Fruit fly (Drosophila melanogaster): ENCODE measurements around the gene Dnah3.

Gene Dnah3

DNA sequence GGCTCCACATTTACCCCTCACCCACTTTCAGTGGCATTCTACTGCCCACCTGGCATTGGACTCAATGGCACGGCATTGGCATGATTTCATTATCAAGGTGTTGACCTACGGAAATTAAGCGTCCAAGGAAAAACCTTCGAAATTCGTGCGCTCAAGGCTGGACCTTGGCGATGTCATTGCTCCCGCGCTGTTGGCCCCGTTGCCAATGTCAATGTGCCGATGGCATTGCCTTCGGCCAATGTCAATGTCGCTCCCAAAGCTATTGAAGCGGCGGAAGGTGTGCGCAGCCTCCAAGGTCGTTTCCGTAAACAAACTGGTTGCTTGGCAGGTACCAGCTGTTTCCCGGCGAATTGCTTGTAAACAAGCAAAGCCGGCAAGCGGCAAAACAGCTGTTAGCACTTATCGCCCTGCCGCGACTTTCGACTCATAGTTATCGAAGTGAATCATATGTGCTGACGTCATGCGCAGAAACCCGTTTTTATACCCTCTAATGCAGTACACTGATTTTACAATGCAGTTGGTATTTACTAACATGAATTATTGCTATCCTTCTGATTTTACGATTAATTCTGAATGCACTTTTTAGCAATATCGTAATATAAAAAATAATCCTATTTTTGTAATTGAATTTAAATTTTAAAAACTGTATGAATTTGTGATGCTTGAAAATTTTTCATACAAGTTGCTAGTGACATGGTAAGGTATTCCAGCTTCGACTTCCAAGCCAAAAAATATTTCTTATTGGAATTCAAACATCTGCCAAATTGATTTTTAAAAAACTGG is 36.5 kb upstream of the Dnah3 start (continued):
- peak; percentile 91 for TF ChIP-seq bowl (GFP tag; IDR thresholded peaks at IDR 0.05)
- peak; percentile 93 for TF ChIP-seq CG14710 (tag; optimal IDR thresholded peaks at IDR 0.05)
- peak; percentile 91 for TF ChIP-seq CG9437 (GFP tag; optimal IDR thresholded peaks at IDR 0.05)
- TF ChIP-seq CG14014 (GFP tag; IDR thresholded peaks at IDR 0.05) = peak; percentile 97
- TF ChIP-seq pan (optimal IDR thresholded peaks at IDR 0.05) = no peak
- peak in 1 of 2 experiments; percentile 97 for TF ChIP-seq pan (GFP tag; optimal IDR thresholded peaks at IDR 0.05 in 1 of 2, IDR thresholded peaks at IDR 0.05 in 1 of 2)
- TF ChIP-seq Neu2 (GFP tag; optimal IDR thresholded peaks at IDR 0.05; ENCODE audit: borderline replicate concordance) = peak; percentile 67
- peak; percentile 96 for TF ChIP-seq CG1602 (GFP tag; optimal IDR thresholded peaks at IDR 0.05)
- TF ChIP-seq BtbVII (GFP tag; optimal IDR thresholded peaks at IDR 0.05) = peak; percentile 95
- peak; percentile 78 for TF ChIP-seq sna (GFP tag; IDR thresholded peaks at IDR 0.05; ENCODE audit: partially characterized antibody)
- TF ChIP-seq CG34376 (GFP tag; optimal IDR thresholded peaks at IDR 0.05) = peak; percentile 77
- TF ChIP-seq Dbx (GFP tag; IDR thresholded peaks at IDR 0.05) = peak; percentile 98
- TF ChIP-seq CG18262 (tag; optimal IDR thresholded peaks at IDR 0.05) = peak; percentile 97
- TF ChIP-seq shn (GFP tag; optimal IDR thresholded peaks at IDR 0.05) = peak; percentile 82
- TF ChIP-seq Poxn (GFP tag; IDR thresholded peaks at IDR 0.05) = peak; percentile 87
- TF ChIP-seq CG4617 (GFP tag; optimal IDR thresholded peaks at IDR 0.05; ENCODE audit: borderline replicate concordance) = peak; percentile 81
- TF ChIP-seq CG13296 (GFP tag; optimal IDR thresholded peaks at IDR 0.05) = peak; percentile 95
- TF ChIP-seq HmgZ (tag; optimal IDR thresholded peaks at IDR 0.05) = peak; percentile 95
- TF ChIP-seq sisA (GFP tag; IDR thresholded peaks at IDR 0.05) = peak; percentile 98
- TF ChIP-seq CG8089 (GFP tag; optimal IDR thresholded peaks at IDR 0.05) = peak; percentile 81
- no peak for TF ChIP-seq CG42726 (GFP tag; IDR thresholded peaks at IDR 0.05; ENCODE audit: partially characterized antibody)
- no peak for TF ChIP-seq D (optimal IDR thresholded peaks at IDR 0.05)
- peak; percentile 93 for TF ChIP-seq D (GFP tag; optimal IDR thresholded peaks at IDR 0.05)
- peak; percentile 94 for TF ChIP-seq CG4424 (GFP tag; optimal IDR thresholded peaks at IDR 0.05)
- peak; percentile 92 for TF ChIP-seq peb (GFP tag; IDR thresholded peaks at IDR 0.05)
- peak; percentile 72 for TF ChIP-seq CG6654 (GFP tag; optimal IDR thresholded peaks at IDR 0.05)
- peak; percentile 84 for TF ChIP-seq Mes4 (GFP tag; optimal IDR thresholded peaks at IDR 0.05)
- TF ChIP-seq CG31224 (GFP tag; IDR thresholded peaks at IDR 0.05) = peak; percentile 93
- no peak for TF ChIP-seq CG10431 (GFP tag; optimal IDR thresholded peaks at IDR 0.05)
- TF ChIP-seq CG7839 (tag; optimal IDR thresholded peaks at IDR 0.05) = peak; percentile 97
- TF ChIP-seq caup (GFP tag; optimal IDR thresholded peaks at IDR 0.05; ENCODE audit: severe bottlenecking) = peak; percentile 94
- TF ChIP-seq CG5953 (GFP tag; IDR thresholded peaks at IDR 0.05) = peak; percentile 93
- TF ChIP-seq Dek (tag; optimal IDR thresholded peaks at IDR 0.05) = peak; percentile 92
- peak; percentile 90 for TF ChIP-seq NC2β (GFP tag; optimal IDR thresholded peaks at IDR 0.05)
- peak; percentile 90 for TF ChIP-seq Gsc (GFP tag; IDR thresholded peaks at IDR 0.05)
- peak; percentile 98 for TF ChIP-seq ewg (GFP tag; optimal IDR thresholded peaks at IDR 0.05)
- TF ChIP-seq HLH3B (GFP tag; IDR thresholded peaks at IDR 0.05) = peak; percentile 97
- TF ChIP-seq E2f1 (GFP tag; IDR thresholded peaks at IDR 0.05) = peak; percentile 97
- TF ChIP-seq CG2202 (tag; optimal IDR thresholded peaks at IDR 0.05) = peak; percentile 89
- TF ChIP-seq Abd-B (GFP tag; optimal IDR thresholded peaks at IDR 0.05) = peak; percentile 95
- TF ChIP-seq B-H1 (GFP tag; IDR thresholded peaks at IDR 0.05) = peak; percentile 96
- peak; percentile 74 for TF ChIP-seq CG15073 (GFP tag; optimal IDR thresholded peaks at IDR 0.05)
- TF ChIP-seq CG4730 (GFP tag; IDR thresholded peaks at IDR 0.05) = peak; percentile 96
- peak in 1 of 2 experiments; percentile 91 for TF ChIP-seq Pdp1 (GFP tag; optimal IDR thresholded peaks at IDR 0.05)
- TF ChIP-seq wek (GFP tag; optimal IDR thresholded peaks at IDR 0.05) = peak; percentile 70
- TF ChIP-seq da (GFP tag; optimal IDR thresholded peaks at IDR 0.05) = peak; percentile 72
- peak; percentile 97 for TF ChIP-seq H2.0 (GFP tag; IDR thresholded peaks at IDR 0.05)
- peak; percentile 83 for TF ChIP-seq CG8944 (GFP tag; optimal IDR thresholded peaks at IDR 0.05)
- no peak for TF ChIP-seq fru (optimal IDR thresholded peaks at IDR 0.05)
- TF ChIP-seq CG12942 (GFP tag; optimal IDR thresholded peaks at IDR 0.05) = peak; percentile 93

All from whole organism, embryonic.